Worm (Caenorhabditis elegans) whole organism, L1 larva: ENCODE results near the gene mrpl-28.

ENCODE experiments used
- C04F5.9 ChIP-seq: sonication (generic microtip); optimal IDR thresholded peaks from 2 replicates; lab custom pipeline; 2016; ENCODE audit warnings: missing genetic modification characterization, missing compliant biosample characterization
- C16A3.4 ChIP-seq: fragments of 150-350 bp; optimal IDR thresholded peaks from 2 replicates; lab custom pipeline; 2014; ENCODE audit warnings: missing biosample characterization, missing genetic modification characterization
- aha-1 ChIP-seq: fragments of 150-350 bp; optimal IDR thresholded peaks from 2 replicates; lab custom pipeline; 2014; ENCODE audit warnings: missing biosample characterization, missing genetic modification characterization
- ama-1 ChIP-seq: fragments of 150-350 bp; optimal IDR thresholded peaks from 2 replicates; lab custom pipeline; 2014
- ceh-8 ChIP-seq: fragments of 200-800 bp; sonication (Bioruptor generic); optimal IDR thresholded peaks from 2 replicates; lab custom pipeline; 2018; ENCODE audit warnings: mild to moderate bottlenecking, missing genetic modification characterization, moderate library complexity, missing compliant biosample characterization
- ceh-88 ChIP-seq: fragments of 200-800 bp; sonication (Bioruptor generic); IDR thresholded peaks from 2 replicates; pipeline ENCODE4 v1.3.6; 2022; ENCODE audit warnings: missing genetic modification characterization, missing compliant biosample characterization
- efl-1 ChIP-seq, 4 experiments: fragments of 150-350 bp; optimal IDR thresholded peaks in 3 of 4; peaks in 1 of 4; 1 replicate in 1 of 4; 2 replicates in 3 of 4; lab custom pipeline; 2014; ENCODE audit warnings: missing biosample characterization in 2 of 4, missing genetic modification characterization in 2 of 4, missing genetic modification reagents in 2 of 4
- efl-3 ChIP-seq: fragments of 200-800 bp; sonication (Bioruptor generic); optimal IDR thresholded peaks from 2 replicates; lab custom pipeline; 2018; ENCODE audit warnings: mild to moderate bottlenecking, missing genetic modification characterization, missing compliant biosample characterization
- egl-27 ChIP-seq, 2 experiments: fragments of 150-350 bp in 1 of 2; sonication (generic microtip); optimal IDR thresholded peaks; 3 replicates each; lab custom pipeline; 2017 to 2018; ENCODE audit warnings: missing biosample characterization in 2 of 2, missing genetic modification characterization in 2 of 2, missing genetic modification reagents in 2 of 2
- elt-2 ChIP-seq: sonication (generic microtip); optimal IDR thresholded peaks from 2 replicates; lab custom pipeline; 2016; ENCODE audit warnings: missing genetic modification characterization, mild to moderate bottlenecking, inconsistent platforms, missing compliant biosample characterization, missing genetic modification reagents
- elt-3 ChIP-seq, 6 experiments: fragments of 150-350 bp in 1 of 6; sonication (generic microtip); optimal IDR thresholded peaks; 2 replicates each; lab custom pipeline; 2017 to 2018; ENCODE audit warnings: missing biosample characterization in 6 of 6, missing genetic modification characterization in 6 of 6, inconsistent platforms in 1 of 6
- hlh-17 ChIP-seq: fragments of 200-800 bp; sonication (Bioruptor generic); optimal IDR thresholded peaks from 2 replicates; lab custom pipeline; 2018; ENCODE audit warnings: missing genetic modification characterization, mild to moderate bottlenecking, missing compliant biosample characterization, moderate library complexity, borderline replicate concordance
- hlh-4 ChIP-seq: sonication (generic microtip); optimal IDR thresholded peaks from 2 replicates; lab custom pipeline; 2016; ENCODE audit warnings: mild to moderate bottlenecking, missing genetic modification characterization, missing compliant biosample characterization
- isw-1 ChIP-seq: fragments of 200-800 bp; sonication (Bioruptor generic); IDR thresholded peaks from 2 replicates; pipeline ENCODE4 v1.3.6; 2022; ENCODE audit warnings: missing genetic modification characterization, missing compliant biosample characterization
- lin-14 ChIP-seq: fragments of 200-800 bp; sonication (Bioruptor generic); optimal IDR thresholded peaks from 2 replicates; lab custom pipeline; 2018; ENCODE audit warnings: mild to moderate bottlenecking, missing genetic modification characterization, moderate library complexity, missing compliant biosample characterization
- lin-35 ChIP-seq, 2 experiments: fragments of 150-350 bp; optimal IDR thresholded peaks; 2 replicates each; lab custom pipeline; 2014; ENCODE audit warnings: missing biosample characterization in 2 of 2, missing genetic modification characterization in 2 of 2, missing genetic modification reagents in 2 of 2
- nhr-20 ChIP-seq: sonication (generic microtip); optimal IDR thresholded peaks from 2 replicates; lab custom pipeline; 2016; ENCODE audit warnings: mild to moderate bottlenecking, missing genetic modification characterization, missing compliant biosample characterization
- nhr-28 ChIP-seq: fragments of 150-350 bp; optimal IDR thresholded peaks from 2 replicates; lab custom pipeline; 2014; ENCODE audit warnings: missing biosample characterization, missing genetic modification characterization
- nhr-71 ChIP-seq: sonication (generic microtip); optimal IDR thresholded peaks from 2 replicates; lab custom pipeline; 2016; ENCODE audit warnings: mild to moderate bottlenecking, missing genetic modification characterization, moderate library complexity, missing compliant biosample characterization
- pag-3 ChIP-seq: sonication (generic microtip); optimal IDR thresholded peaks from 2 replicates; lab custom pipeline; 2017; ENCODE audit warnings: missing genetic modification characterization, mild to moderate bottlenecking, missing compliant biosample characterization, antibody characterized with exemption, borderline replicate concordance; ENCODE audit not compliant: insufficient read depth
- pax-3 ChIP-seq: fragments of 200-800 bp; sonication (Bioruptor generic); optimal IDR thresholded peaks from 2 replicates; lab custom pipeline; 2018; ENCODE audit warnings: mild to moderate bottlenecking, missing genetic modification characterization, moderate library complexity, missing compliant biosample characterization
- rnt-1 ChIP-seq: sonication (generic microtip); optimal IDR thresholded peaks from 2 replicates; lab custom pipeline; 2016; ENCODE audit warnings: mild to moderate bottlenecking, missing genetic modification characterization, moderate library complexity, missing compliant biosample characterization
- sptf-1 ChIP-seq: fragments of 150-350 bp; optimal IDR thresholded peaks from 2 replicates; lab custom pipeline; 2014; ENCODE audit warnings: missing biosample characterization, missing genetic modification characterization
- swsn-7 ChIP-seq: sonication (generic microtip); optimal IDR thresholded peaks from 2 replicates; lab custom pipeline; 2016; ENCODE audit warnings: missing genetic modification characterization, missing compliant biosample characterization
- tlp-1 ChIP-seq: fragments of 150-350 bp; optimal IDR thresholded peaks from 2 replicates; lab custom pipeline; 2014; ENCODE audit warnings: missing biosample characterization, missing genetic modification characterization
- unc-62 ChIP-seq: fragments of 150-350 bp; optimal IDR thresholded peaks from 2 replicates; lab custom pipeline; 2014; ENCODE audit warnings: missing biosample characterization, missing genetic modification reagents, missing genetic modification characterization
- unc-98 ChIP-seq: fragments of 200-800 bp; sonication (Bioruptor generic); IDR thresholded peaks from 2 replicates; pipeline ENCODE4 v1.3.6; 2022; ENCODE audit warnings: missing genetic modification characterization, missing compliant biosample characterization
- vab-15 ChIP-seq: sonication (generic microtip); optimal IDR thresholded peaks from 2 replicates; lab custom pipeline; 2017; ENCODE audit warnings: missing genotype, mild to moderate bottlenecking, missing genetic modification characterization, missing compliant biosample characterization
- ztf-4 ChIP-seq: fragments of 150-350 bp; optimal IDR thresholded peaks from 2 replicates; lab custom pipeline; 2014; ENCODE audit warnings: missing biosample characterization, missing genetic modification characterization

The mrpl-28 gene

ce11 chrII:111267-111666, 44.5 kb downstream of the mrpl-28 start, which contains the start of gene C50D2.1:
TSS of gene C50D2.1 (plus strand) at chrII:111567.
- TF ChIP-seq C16A3.4 (no peak), elt-3 (tag; optimal IDR thresholded peaks at IDR 0.05; lab: Kevin White, UChicago) (no peak), ztf-4 (tag; lab: Kevin White, UChicago) (no peak), rnt-1 (tag; lab: Kevin White, UChicago) (no peak), lin-35 (GFP tag; optimal IDR thresholded peaks at IDR 0.05; lab: Kevin White, UChicago) (no peak), hlh-4 (tag; lab: Kevin White, UChicago) (no peak), egl-27 (tag; optimal IDR thresholded peaks at IDR 0.05; lab: Kevin White, UChicago) (no peak), ceh-88 (GFP tag; lab: Robert Waterston, UW) (no peak), elt-2 (tag; lab: Kevin White, UChicago) (no peak), pag-3 (tag; lab: Kevin White, UChicago) (no peak), nhr-20 (tag; lab: Kevin White, UChicago) (no peak), pax-3 (tag; lab: Kevin White, UChicago) (no peak)

ce11 chrII:108865-109264, 46.9 kb downstream of the mrpl-28 start, which contains the start of gene C50D2.2:
TSS of gene C50D2.2 (plus strand) at chrII:109165.
- TF ChIP-seq tlp-1 (tag; lab: Kevin White, UChicago) (no peak), C04F5.9 (tag; lab: Kevin White, UChicago) (no peak), efl-3 (GFP tag; lab: Kevin White, UChicago) (no peak), vab-15 (tag; lab: Kevin White, UChicago) (no peak)

DNA sequence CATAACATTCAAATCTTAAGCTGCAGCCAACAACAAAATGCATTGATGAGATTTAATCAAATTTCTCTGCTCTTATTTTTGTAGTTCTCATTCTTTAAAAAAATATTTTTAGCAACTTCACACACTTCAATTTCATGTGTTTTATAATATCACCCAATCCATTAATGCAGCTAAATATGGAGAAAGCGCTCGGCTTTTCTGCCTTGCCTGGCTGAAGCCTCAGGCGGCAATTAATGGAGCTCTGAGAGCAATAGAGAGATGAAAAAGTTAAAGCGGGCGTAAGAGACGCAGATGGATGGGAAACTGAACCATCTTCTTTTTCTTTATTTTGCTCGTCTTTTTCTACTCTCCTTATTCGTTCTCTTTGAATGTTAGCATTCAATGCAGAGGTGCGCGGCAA, 48.1 kb downstream of the mrpl-28 start:
- TF ChIP-seq aha-1 = no peak
- peak; percentile 42 for TF ChIP-seq lin-14 (GFP tag; lab: Kevin White, UChicago)

ce11 chrII:105889-106288, 49.9 kb downstream of the mrpl-28 start, which contains the start of gene txt-1:
TSS of gene txt-1 (plus strand) at chrII:106189.
- TF ChIP-seq unc-98 (no peak), unc-62 (GFP tag; lab: Kevin White, UChicago) (no peak), nhr-28 (tag; lab: Kevin White, UChicago) (no peak), nhr-71 (tag; lab: Kevin White, UChicago) (no peak)

DNA sequence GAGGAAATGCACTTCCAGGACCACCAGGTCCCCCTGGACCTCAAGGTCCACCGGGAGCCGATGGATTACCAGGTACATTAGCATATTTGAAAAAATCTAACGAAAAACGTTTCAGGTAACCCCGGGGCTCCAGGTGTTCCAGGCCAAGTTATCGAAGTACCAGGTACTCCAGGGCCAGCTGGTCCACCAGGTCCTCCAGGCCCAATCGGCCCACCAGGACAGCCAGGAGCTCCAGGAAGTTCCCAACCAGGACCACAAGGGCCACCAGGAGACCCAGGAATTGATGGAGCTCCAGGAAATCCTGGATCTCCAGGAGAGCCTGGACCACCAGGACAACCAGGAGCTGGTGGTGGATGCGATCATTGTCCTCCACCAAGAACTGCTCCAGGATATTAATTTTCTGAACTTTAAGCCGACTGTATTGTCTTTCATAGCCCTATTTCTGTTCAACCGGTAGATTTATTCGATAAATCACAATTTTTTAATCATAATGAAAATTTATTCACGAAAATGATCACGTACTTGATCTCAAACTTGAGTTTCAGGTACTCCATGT, 50.4 kb downstream of the mrpl-28 start:
- TF ChIP-seq ama-1 (lab: Kevin White, UChicago) (no peak), swsn-7 (tag; lab: Kevin White, UChicago) (no peak), hlh-17 (GFP tag; lab: Kevin White, UChicago) (no peak), ceh-8 (GFP tag; lab: Kevin White, UChicago) (no peak), efl-1 (optimal IDR thresholded peaks at IDR 0.05; lab: Kevin White, UChicago) (no peak), efl-1 (GFP tag; optimal IDR thresholded peaks at IDR 0.05 in 1 of 2; lab: Kevin White, UChicago) (peak in 1 of 2 experiments; percentile 34), sptf-1 (tag; lab: Kevin White, UChicago) (no peak), isw-1 (GFP tag; lab: Robert Waterston, UW) (no peak)
